Fruit fly (Drosophila melanogaster) whole organism, embryonic: ENCODE measurements around the gene Dlc90F.

Experiments used
- Bgb ChIP-seq: fragments of 200-800 bp; sonication (Bioruptor generic); IDR thresholded peaks from 2 replicates; pipeline ENCODE4 v1.3.6; 2022; ENCODE audit warnings: missing biosample characterization, missing genetic modification characterization; ENCODE audit not compliant: partially characterized antibody
- CG10267 ChIP-seq: fragments of 200-800 bp; sonication (Bioruptor generic); optimal IDR thresholded peaks from 2 replicates; lab custom pipeline; 2018; ENCODE audit warnings: missing biosample characterization, mild to moderate bottlenecking, missing genetic modification characterization, moderate library complexity
- CG12236 ChIP-seq: fragments of 200-800 bp; sonication (Bioruptor generic); optimal IDR thresholded peaks from 2 replicates; lab custom pipeline; 2016; ENCODE audit warnings: missing biosample characterization, missing genetic modification characterization
- CG13624 ChIP-seq: fragments of 200-800 bp; sonication (Bioruptor generic); optimal IDR thresholded peaks from 2 replicates; lab custom pipeline; 2016; ENCODE audit warnings: missing biosample characterization, missing genetic modification characterization
- CG13775 ChIP-seq: fragments of 200-800 bp; sonication (Bioruptor generic); optimal IDR thresholded peaks from 3 replicates; lab custom pipeline; 2017; ENCODE audit warnings: missing biosample characterization, mild to moderate bottlenecking, missing genetic modification characterization
- CG15479 ChIP-seq: fragments of 200-800 bp; sonication (Bioruptor generic); optimal IDR thresholded peaks from 3 replicates; lab custom pipeline; 2019; ENCODE audit warnings: missing biosample characterization, mild to moderate bottlenecking, missing genetic modification characterization, moderate library complexity
- CG17829 ChIP-seq: fragments of 200-800 bp; optimal IDR thresholded peaks from 2 replicates; lab custom pipeline; 2019; ENCODE audit warnings: missing biosample characterization, mild to moderate bottlenecking, missing genetic modification characterization, moderate library complexity
- CG17912 ChIP-seq: fragments of 200-800 bp; sonication (Bioruptor generic); optimal IDR thresholded peaks from 2 replicates; lab custom pipeline; 2018; ENCODE audit warnings: missing biosample characterization, mild to moderate bottlenecking, missing genetic modification characterization
- CG33213 ChIP-seq: fragments of 200-800 bp; sonication (Bioruptor generic); optimal IDR thresholded peaks from 3 replicates; lab custom pipeline; 2016; ENCODE audit warnings: missing biosample characterization, missing genetic modification characterization
- CG3847 ChIP-seq: fragments of 200-800 bp; sonication (Bioruptor generic); IDR thresholded peaks from 2 replicates; pipeline ENCODE4 v1.3.6; 2022; ENCODE audit warnings: missing biosample characterization, missing genetic modification characterization
- CG42726 ChIP-seq: fragments of 200-800 bp; sonication (Bioruptor generic); IDR thresholded peaks from 2 replicates; pipeline ENCODE4 v1.3.6; 2022; ENCODE audit warnings: missing biosample characterization, missing genetic modification characterization; ENCODE audit not compliant: partially characterized antibody
- CG4730 ChIP-seq: fragments of 200-800 bp; sonication (Bioruptor generic); IDR thresholded peaks from 2 replicates; pipeline ENCODE4 v1.3.6; 2022; ENCODE audit warnings: missing biosample characterization, missing genetic modification characterization
- CG6791 ChIP-seq: fragments of 200-800 bp; sonication (Bioruptor generic); IDR thresholded peaks from 3 replicates; pipeline ENCODE4 v1.3.6; 2022; ENCODE audit warnings: missing biosample characterization, missing genetic modification characterization; ENCODE audit not compliant: partially characterized antibody
- CG8765 ChIP-seq: fragments of 200-800 bp; sonication (Bioruptor generic); IDR thresholded peaks from 2 replicates; pipeline ENCODE4 v1.3.6; 2022; ENCODE audit warnings: missing biosample characterization, missing genetic modification characterization
- Dbx ChIP-seq: fragments of 200-800 bp; sonication (Bioruptor generic); IDR thresholded peaks from 3 replicates; pipeline ENCODE4 v1.3.6; 2022; ENCODE audit warnings: missing biosample characterization, missing genetic modification characterization
- Dll ChIP-seq: fragments of 200-800 bp; sonication (Bioruptor generic); IDR thresholded peaks from 4 replicates; pipeline ENCODE4 v1.3.6; 2022; ENCODE audit warnings: missing biosample characterization, missing genetic modification characterization; ENCODE audit not compliant: partially characterized antibody
- Dp ChIP-seq: fragments of 200-800 bp; sonication (Bioruptor generic); optimal IDR thresholded peaks from 2 replicates; lab custom pipeline; 2018; ENCODE audit warnings: missing biosample characterization, mild to moderate bottlenecking, missing genetic modification characterization, moderate library complexity
- Gug ChIP-seq: fragments of 200-800 bp; sonication (Bioruptor generic); IDR thresholded peaks from 4 replicates; pipeline ENCODE4 v1.3.6; 2022; ENCODE audit warnings: missing biosample characterization, missing genetic modification characterization
- HLH4C ChIP-seq: fragments of 200-800 bp; sonication (Bioruptor generic); IDR thresholded peaks from 3 replicates; pipeline ENCODE4 v1.3.6; 2022; ENCODE audit warnings: missing biosample characterization, missing genetic modification characterization; ENCODE audit not compliant: partially characterized antibody
- Hsf ChIP-seq: fragments of 200-800 bp; sonication (Bioruptor generic); optimal IDR thresholded peaks from 3 replicates; lab custom pipeline; 2016; ENCODE audit warnings: missing biosample characterization, missing genetic modification characterization
- MBD-R2 ChIP-seq: fragments of 200-800 bp; sonication (Bioruptor generic); IDR thresholded peaks from 2 replicates; pipeline ENCODE4 v1.3.6; 2022; ENCODE audit warnings: missing biosample characterization, missing genetic modification characterization
- MESR4 ChIP-seq: fragments of 200-800 bp; sonication (Bioruptor generic); optimal IDR thresholded peaks from 2 replicates; lab custom pipeline; 2018; ENCODE audit warnings: missing biosample characterization, mild to moderate bottlenecking, missing genetic modification characterization, moderate library complexity
- Max ChIP-seq: fragments of 200-800 bp; sonication (Bioruptor generic); optimal IDR thresholded peaks from 2 replicates; lab custom pipeline; 2016; ENCODE audit warnings: missing biosample characterization, mild to moderate bottlenecking, missing genetic modification characterization
- Myb ChIP-seq: fragments of 200-800 bp; sonication (Bioruptor generic); optimal IDR thresholded peaks from 2 replicates; lab custom pipeline; 2016; ENCODE audit warnings: missing biosample characterization, missing genetic modification characterization
- Neu2 ChIP-seq: fragments of 200-800 bp; sonication (Bioruptor generic); optimal IDR thresholded peaks from 3 replicates; lab custom pipeline; 2016; ENCODE audit warnings: missing biosample characterization, missing genetic modification characterization, borderline replicate concordance
- Pdp1 ChIP-seq, 2 experiments: fragments of 200-800 bp; sonication (Bioruptor generic); optimal IDR thresholded peaks; 3 replicates each; lab custom pipeline; 2016; ENCODE audit warnings: missing biosample characterization in 2 of 2, missing genetic modification characterization in 2 of 2, mild to moderate bottlenecking in 1 of 2, moderate library complexity in 1 of 2
- Sin3A ChIP-seq: fragments of >200 bp; optimal IDR thresholded peaks from 2 replicates; lab custom pipeline; 2018
- Sox100B ChIP-seq: fragments of 200-800 bp; sonication (Bioruptor generic); optimal IDR thresholded peaks from 3 replicates; lab custom pipeline; 2018; ENCODE audit warnings: missing biosample characterization, mild to moderate bottlenecking, missing genetic modification characterization
- Stat92E ChIP-seq, 3 experiments: fragments of >200 bp in 2 of 3; fragments of 200-800 bp in 1 of 3; sonication (Bioruptor generic) in 1 of 3; optimal IDR thresholded peaks; 2 replicates each; lab custom pipeline; 2017 to 2019; ENCODE audit warnings: missing biosample characterization in 3 of 3, missing genetic modification characterization in 3 of 3, mild to moderate bottlenecking in 1 of 3, moderate library complexity in 1 of 3
- YL-1 ChIP-seq: fragments of 200-800 bp; sonication (Bioruptor generic); optimal IDR thresholded peaks from 3 replicates; lab custom pipeline; 2017; ENCODE audit warnings: missing biosample characterization, mild to moderate bottlenecking, missing genetic modification characterization
- ash1 ChIP-seq: fragments of 200-800 bp; sonication (Bioruptor generic); optimal IDR thresholded peaks from 2 replicates; lab custom pipeline; 2018; ENCODE audit warnings: missing biosample characterization, mild to moderate bottlenecking, missing genetic modification characterization
- bbx ChIP-seq: fragments of 200-800 bp; sonication (Bioruptor generic); IDR thresholded peaks from 2 replicates; pipeline ENCODE4 v1.3.6; 2022; ENCODE audit warnings: missing biosample characterization, missing genetic modification characterization; ENCODE audit not compliant: partially characterized antibody
- chinmo ChIP-seq: fragments of 200-800 bp; sonication (Bioruptor generic); IDR thresholded peaks from 4 replicates; pipeline ENCODE4 v1.3.6; 2022; ENCODE audit warnings: missing biosample characterization, missing genetic modification characterization; ENCODE audit not compliant: partially characterized antibody
- cwo ChIP-seq: fragments of 200-800 bp; sonication (Bioruptor generic); optimal IDR thresholded peaks from 3 replicates; lab custom pipeline; 2017; ENCODE audit warnings: missing biosample characterization, missing genetic modification characterization, mild to moderate bottlenecking, moderate library complexity, missing genetic modification reagents
- dmrt99B ChIP-seq: fragments of 200-800 bp; sonication (Bioruptor generic); optimal IDR thresholded peaks from 2 replicates; lab custom pipeline; 2018; ENCODE audit warnings: missing biosample characterization, mild to moderate bottlenecking, missing genetic modification characterization, moderate library complexity
- eve ChIP-seq, 2 experiments: fragments of >200 bp; optimal IDR thresholded peaks; 2 replicates each; lab custom pipeline; 2017; ENCODE audit warnings: missing biosample characterization in 2 of 2, missing genetic modification characterization in 2 of 2
- exex ChIP-seq: fragments of 200-800 bp; sonication (Bioruptor generic); optimal IDR thresholded peaks from 4 replicates; lab custom pipeline; 2018; ENCODE audit warnings: missing biosample characterization, mild to moderate bottlenecking, missing genetic modification characterization, moderate library complexity
- grn ChIP-seq: fragments of 200-800 bp; sonication (Bioruptor generic); optimal IDR thresholded peaks from 3 replicates; lab custom pipeline; 2017; ENCODE audit warnings: missing biosample characterization, missing genetic modification characterization
- gsb ChIP-seq: fragments of 200-800 bp; sonication (Bioruptor generic); IDR thresholded peaks from 2 replicates; pipeline ENCODE4 v1.3.6; 2022; ENCODE audit warnings: missing biosample characterization, missing genetic modification characterization
- her ChIP-seq: fragments of 200-800 bp; sonication (Bioruptor generic); optimal IDR thresholded peaks from 2 replicates; lab custom pipeline; 2016; ENCODE audit warnings: missing biosample characterization, missing genetic modification characterization
- inv ChIP-seq: fragments of 200-800 bp; sonication (Bioruptor generic); IDR thresholded peaks from 2 replicates; pipeline ENCODE4 v1.3.6; 2022; ENCODE audit warnings: missing biosample characterization, missing genetic modification characterization; ENCODE audit not compliant: partially characterized antibody
- mirr ChIP-seq: fragments of 200-800 bp; sonication (Bioruptor generic); optimal IDR thresholded peaks from 3 replicates; lab custom pipeline; 2018; ENCODE audit warnings: missing biosample characterization, mild to moderate bottlenecking, missing genetic modification characterization
- odd ChIP-seq: fragments of 200-800 bp; sonication (Bioruptor generic); optimal IDR thresholded peaks from 2 replicates; lab custom pipeline; 2017; ENCODE audit warnings: missing biosample characterization, mild to moderate bottlenecking, missing genetic modification characterization
- sug ChIP-seq: fragments of 200-800 bp; optimal IDR thresholded peaks from 2 replicates; lab custom pipeline; 2019; ENCODE audit warnings: missing biosample characterization, mild to moderate bottlenecking, missing genetic modification characterization, moderate library complexity
- unc-4 ChIP-seq: fragments of 200-800 bp; sonication (Bioruptor generic); IDR thresholded peaks from 2 replicates; pipeline ENCODE4 v1.3.6; 2022; ENCODE audit warnings: missing biosample characterization, missing genetic modification characterization; ENCODE audit not compliant: partially characterized antibody
- vnd ChIP-seq: fragments of 200-800 bp; sonication (Bioruptor generic); IDR thresholded peaks from 3 replicates; pipeline ENCODE4 v1.3.6; 2022; ENCODE audit warnings: missing biosample characterization, missing genetic modification characterization; ENCODE audit not compliant: partially characterized antibody
- vvl ChIP-seq: fragments of 200-800 bp; sonication (Bioruptor generic); IDR thresholded peaks from 2 replicates; pipeline ENCODE4 v1.3.6; 2022; ENCODE audit warnings: missing biosample characterization, missing genetic modification characterization

Gene Dlc90F

dm6 chr3R:18280866-18281473, 18.1 kb upstream of the Dlc90F start:
- TF ChIP-seq CG12236 (GFP tag; lab: Kevin White, UChicago), result no peak
- TF ChIP-seq mirr (GFP tag; lab: Kevin White, UChicago), result peak; percentile 26
- peak in 1 of 2 experiments; percentile 14 for TF ChIP-seq Pdp1 (GFP tag; optimal IDR thresholded peaks at IDR 0.05; lab: Kevin White, UChicago)
- TF ChIP-seq odd (GFP tag; lab: Kevin White, UChicago), result no peak
- TF ChIP-seq CG8765 (GFP tag; lab: Robert Waterston, UW), result no peak
- TF ChIP-seq chinmo (GFP tag; lab: Robert Waterston, UW), result 0 out of 4 replicates have a peak, but pooled peaks have one; percentile 11
- peak; percentile 64 for TF ChIP-seq grn (GFP tag; lab: Kevin White, UChicago)
- TF ChIP-seq sug, result peak; percentile 72
- no peak for TF ChIP-seq Neu2 (GFP tag; lab: Kevin White, UChicago)
- TF ChIP-seq CG15479 (GFP tag; lab: Kevin White, UChicago), result peak; percentile 99
- no peak for TF ChIP-seq MESR4
- TF ChIP-seq dmrt99B (tag; lab: Kevin White, UChicago), result no peak
- peak; percentile 71 for TF ChIP-seq cwo (GFP tag; lab: Kevin White, UChicago)
- no peak for TF ChIP-seq ash1 (GFP tag; lab: Kevin White, UChicago)
- no peak for TF ChIP-seq CG17912 (GFP tag; lab: Kevin White, UChicago)
- no peak for TF ChIP-seq Stat92E (GFP tag; optimal IDR thresholded peaks at IDR 0.05; lab: Kevin White, UChicago)
- TF ChIP-seq exex, result peak; percentile 66

- TF ChIP-seq CG10267, result peak; percentile 34
- no peak for TF ChIP-seq CG13624 (GFP tag; lab: Kevin White, UChicago)
- TF ChIP-seq Max (GFP tag; lab: Kevin White, UChicago), result peak; percentile 81
- peak; percentile 44; the same call in 1 of the 3 replicates for TF ChIP-seq vnd (GFP tag; lab: Robert Waterston, UW)
- peak; percentile 21 for TF ChIP-seq CG17829 (tag; lab: Kevin White, UChicago)
- TF ChIP-seq inv, result peak; percentile 41; the same call in 1 of the 2 replicates
- no peak for TF ChIP-seq gsb
- peak; percentile 66 for TF ChIP-seq HLH4C (GFP tag; lab: Robert Waterston, UW)
- TF ChIP-seq Sox100B, result no peak
- TF ChIP-seq Bgb (GFP tag; lab: Robert Waterston, UW), result peak; percentile 76
- peak; percentile 78 for TF ChIP-seq CG6791 (GFP tag; lab: Robert Waterston, UW)
- peak; percentile 57 for TF ChIP-seq Sin3A (lab: Kevin White, UChicago)
- TF ChIP-seq Hsf (GFP tag; lab: Kevin White, UChicago), result no peak
- TF ChIP-seq eve (GFP tag; optimal IDR thresholded peaks at IDR 0.05; lab: Kevin White, UChicago), result no peak
- peak; percentile 13; the same call in 1 of the 2 replicates for TF ChIP-seq CG42726 (GFP tag; lab: Robert Waterston, UW)
- TF ChIP-seq Gug (GFP tag; lab: Robert Waterston, UW), result no peak
- TF ChIP-seq Myb (GFP tag; lab: Kevin White, UChicago), result peak; percentile 99
- peak; percentile 93 for TF ChIP-seq YL-1
- 0 out of 2 replicates have a peak, but pooled peaks have one; percentile 25 for TF ChIP-seq vvl (GFP tag; lab: Robert Waterston, UW)
- TF ChIP-seq CG3847 (GFP tag; lab: Robert Waterston, UW), result peak; percentile 76
- peak; percentile 33 for TF ChIP-seq CG33213
- peak; percentile 78 for TF ChIP-seq MBD-R2 (GFP tag; lab: Robert Waterston, UW)
- TF ChIP-seq Dp, result peak; percentile 81
- TF ChIP-seq bbx, result peak; percentile 65
- peak; percentile 12 for TF ChIP-seq her (GFP tag; lab: Kevin White, UChicago)
- TF ChIP-seq CG13775 (GFP tag; lab: Kevin White, UChicago), result no peak
- TF ChIP-seq Dll (GFP tag; lab: Robert Waterston, UW), result peak; percentile 75; the same call in 3 of the 4 replicates
- TF ChIP-seq chinmo (GFP tag; lab: Robert Waterston, UW), result 0 out of 4 replicates have a peak, but pooled peaks have one; percentile 21
- TF ChIP-seq unc-4 (GFP tag; lab: Robert Waterston, UW), result peak; percentile 66
- TF ChIP-seq CG17912 (GFP tag; lab: Kevin White, UChicago), result no peak
- TF ChIP-seq CG4730 (GFP tag; lab: Robert Waterston, UW), result no peak
- peak; percentile 8; the same call in 1 of the 3 replicates for TF ChIP-seq Dbx (GFP tag; lab: Robert Waterston, UW)
Observed at dm6 chr3R:18283441-18283840, 15.6 kb upstream of the Dlc90F start, which contains the start of the genes CG14312 and CG8064. TSS of gene CG14312 (minus strand) at chr3R:18283528. TSS of gene CG8064 (plus strand) at chr3R:18283660.
